Worm (Caenorhabditis elegans): Measurements from ENCODE around the gene nhr-38.

Gene nhr-38

ce11 chrIV:9706704-9707197 lies 3.2 kb upstream of the nhr-38 start, which contains the start of the genes dcaf-1 and dph-3:
Gene dcaf-1 (minus strand): TSS chrIV:9706723.
Gene dph-3 (plus strand): TSS chrIV:9707147.
- TF ChIP-seq nhr-28 (tag; optimal IDR thresholded peaks at IDR 0.05) = peak; percentile 1
- peak; percentile 23; the same call in 1 of the 2 replicates for TF ChIP-seq lin-38 (GFP tag; IDR thresholded peaks at IDR 0.05)
- TF ChIP-seq hlh-30 (tag; optimal IDR thresholded peaks at IDR 0.05; ENCODE audit: insufficient read depth) = peak; percentile 82
- TF ChIP-seq zfp-2 (tag; optimal IDR thresholded peaks at IDR 0.05) = no peak
- peak; percentile 35 for TF ChIP-seq dpl-1 (GFP tag; optimal IDR thresholded peaks at IDR 0.05)
- TF ChIP-seq lsy-2 (tag; optimal IDR thresholded peaks at IDR 0.05) = peak; percentile 80 to 98
- no peak for TF ChIP-seq pha-4 (GFP tag; IDR thresholded peaks at IDR 0.05)
- TF ChIP-seq pha-4 (tag; optimal IDR thresholded peaks at IDR 0.05) = no peak

- TF ChIP-seq dmd-6 (GFP tag; IDR thresholded peaks at IDR 0.05) (no peak), rbr-2 (tag; optimal IDR thresholded peaks at IDR 0.05) (no peak), ceh-32 (tag; optimal IDR thresholded peaks at IDR 0.05; ENCODE audit: poor library complexity) (no peak), snpc-1.2 (GFP tag; IDR thresholded peaks at IDR 0.05) (no peak), T26A8.4 (GFP tag; IDR thresholded peaks at IDR 0.05) (no peak), saeg-2 (GFP tag; IDR thresholded peaks at IDR 0.05) (no peak), nhr-76 (tag; optimal IDR thresholded peaks at IDR 0.05) (no peak), mes-2 (tag; optimal IDR thresholded peaks at IDR 0.05; ENCODE audit: poor library complexity, severe bottlenecking) (no peak), cey-2 (tag; optimal IDR thresholded peaks at IDR 0.05; ENCODE audit: borderline replicate concordance, insufficient read depth) (no peak), dpl-1 (GFP tag; optimal IDR thresholded peaks at IDR 0.05) (no peak), D1046.2 (GFP tag; IDR thresholded peaks at IDR 0.05) (no peak)
These were observed 782 bp upstream of the nhr-38 start, which contains the start of gene ant-1.3 for ce11 chrIV:9709205-9709604. Gene ant-1.3 (minus strand): TSS chrIV:9709305.

- peak; percentile 28 for TF ChIP-seq aha-1 (tag)
- no peak for TF ChIP-seq hlh-30 (tag; optimal IDR thresholded peaks at IDR 0.05; ENCODE audit: insufficient read depth)
These were observed 2.8 kb downstream of the nhr-38 start, which contains the start of gene K01H12.4 for ce11 chrIV:9712782-9713181. Gene K01H12.4 (plus strand): TSS chrIV:9713082.

- no peak for TF ChIP-seq daf-12 (tag; optimal IDR thresholded peaks at IDR 0.05)
- no peak for TF ChIP-seq F44E2.7 (GFP tag; IDR thresholded peaks at IDR 0.05)
- no peak for TF ChIP-seq ztf-7 (tag; optimal IDR thresholded peaks at IDR 0.05)
- TF ChIP-seq dve-1 (tag; optimal IDR thresholded peaks at IDR 0.05; ENCODE audit: insufficient read depth) = no peak
- TF ChIP-seq unc-62 (GFP tag; optimal IDR thresholded peaks at IDR 0.05 in 1 of 2) = peak in 1 of 2 experiments; percentile 94
- TF ChIP-seq unc-62 (tag; optimal IDR thresholded peaks at IDR 0.05) = no peak
- TF ChIP-seq lin-1 (GFP tag; IDR thresholded peaks at IDR 0.05) = no peak
These were observed 4.3 kb downstream of the nhr-38 start for ce11 chrIV:9714264-9714663.

ce11 chrIV:9716490-9716889 lies 6.5 kb downstream of the nhr-38 start:
- peak; percentile 84 for TF ChIP-seq dve-1 (tag; optimal IDR thresholded peaks at IDR 0.05; ENCODE audit: insufficient read depth)
- no peak for TF ChIP-seq lir-3 (tag; optimal IDR thresholded peaks at IDR 0.05)
- peak in 1 of 2 experiments; percentile 53 for TF ChIP-seq lsy-2 (tag; optimal IDR thresholded peaks at IDR 0.05)
- TF ChIP-seq zip-2 (tag; optimal IDR thresholded peaks at IDR 0.05) = no peak
- TF ChIP-seq F10B5.3 (tag; optimal IDR thresholded peaks at IDR 0.05) = no peak
- TF ChIP-seq lin-38 (GFP tag; IDR thresholded peaks at IDR 0.05) = no peak
- TF ChIP-seq nhr-28 (tag; optimal IDR thresholded peaks at IDR 0.05) = peak; percentile 90
- TF ChIP-seq set-16 (GFP tag; IDR thresholded peaks at IDR 0.05) = no peak
- no peak for TF ChIP-seq daf-12 (tag; optimal IDR thresholded peaks at IDR 0.05)
- no peak for TF ChIP-seq nhr-102 (tag; optimal IDR thresholded peaks at IDR 0.05)
- TF ChIP-seq pqm-1 (tag; optimal IDR thresholded peaks at IDR 0.05) = peak; percentile 81
- no peak for TF ChIP-seq egl-27 (tag; optimal IDR thresholded peaks at IDR 0.05)
- TF ChIP-seq lin-29 (GFP tag; IDR thresholded peaks at IDR 0.05) = no peak
- peak; percentile 27 for TF ChIP-seq hlh-30 (tag; optimal IDR thresholded peaks at IDR 0.05; ENCODE audit: insufficient read depth)
- peak; percentile 40 for TF ChIP-seq nhr-10 (tag; optimal IDR thresholded peaks at IDR 0.05)
- peak; percentile 80 for TF ChIP-seq dmd-6 (GFP tag; IDR thresholded peaks at IDR 0.05)
- TF ChIP-seq arid-1 (GFP tag; conservative IDR thresholded peaks at IDR 0.05) = no peak
- TF ChIP-seq nhr-6 (tag; optimal IDR thresholded peaks at IDR 0.05) = peak; percentile 63
- TF ChIP-seq T20F7.1 (GFP tag; optimal IDR thresholded peaks at IDR 0.05) = peak; percentile 37
- TF ChIP-seq ztf-7 (tag; optimal IDR thresholded peaks at IDR 0.05) = peak; percentile 72
- peak; percentile 74 for TF ChIP-seq nhr-77 (tag; optimal IDR thresholded peaks at IDR 0.05)
- no peak for TF ChIP-seq duxl-1 (tag; optimal IDR thresholded peaks at IDR 0.05; ENCODE audit: poor library complexity)
- TF ChIP-seq daf-16 (GFP tag; optimal IDR thresholded peaks at IDR 0.05) = no peak
- TF ChIP-seq daf-16 (tag; optimal IDR thresholded peaks at IDR 0.05) = peak; percentile 52
- no peak for TF ChIP-seq zfp-3 (GFP tag; conservative IDR thresholded peaks at IDR 0.05)

All from whole organism, L4 larva.